Worm (Caenorhabditis elegans) whole organism, L1 larva: ENCODE results near the gene clec-243.

Experiments used
- aha-1 ChIP-seq: fragments of 150-350 bp; optimal IDR thresholded peaks from 2 replicates; lab custom pipeline; 2014; ENCODE audit warnings: missing biosample characterization, missing genetic modification characterization
- lir-3 ChIP-seq: sonication (generic microtip); optimal IDR thresholded peaks from 2 replicates; lab custom pipeline; 2016; ENCODE audit warnings: mild to moderate bottlenecking, missing genetic modification characterization, moderate library complexity, missing compliant biosample characterization; ENCODE audit not compliant: poor library complexity
- nhr-85 ChIP-seq: sonication (generic microtip); peaks from one replicate; lab custom pipeline; 2016; ENCODE audit warnings: missing genetic modification characterization, inconsistent platforms, missing compliant biosample characterization
- unc-62 ChIP-seq: fragments of 150-350 bp; optimal IDR thresholded peaks from 2 replicates; lab custom pipeline; 2014; ENCODE audit warnings: missing biosample characterization, missing genetic modification reagents, missing genetic modification characterization
- vab-15 ChIP-seq: sonication (generic microtip); optimal IDR thresholded peaks from 2 replicates; lab custom pipeline; 2017; ENCODE audit warnings: missing genotype, mild to moderate bottlenecking, missing genetic modification characterization, missing compliant biosample characterization

DNA sequence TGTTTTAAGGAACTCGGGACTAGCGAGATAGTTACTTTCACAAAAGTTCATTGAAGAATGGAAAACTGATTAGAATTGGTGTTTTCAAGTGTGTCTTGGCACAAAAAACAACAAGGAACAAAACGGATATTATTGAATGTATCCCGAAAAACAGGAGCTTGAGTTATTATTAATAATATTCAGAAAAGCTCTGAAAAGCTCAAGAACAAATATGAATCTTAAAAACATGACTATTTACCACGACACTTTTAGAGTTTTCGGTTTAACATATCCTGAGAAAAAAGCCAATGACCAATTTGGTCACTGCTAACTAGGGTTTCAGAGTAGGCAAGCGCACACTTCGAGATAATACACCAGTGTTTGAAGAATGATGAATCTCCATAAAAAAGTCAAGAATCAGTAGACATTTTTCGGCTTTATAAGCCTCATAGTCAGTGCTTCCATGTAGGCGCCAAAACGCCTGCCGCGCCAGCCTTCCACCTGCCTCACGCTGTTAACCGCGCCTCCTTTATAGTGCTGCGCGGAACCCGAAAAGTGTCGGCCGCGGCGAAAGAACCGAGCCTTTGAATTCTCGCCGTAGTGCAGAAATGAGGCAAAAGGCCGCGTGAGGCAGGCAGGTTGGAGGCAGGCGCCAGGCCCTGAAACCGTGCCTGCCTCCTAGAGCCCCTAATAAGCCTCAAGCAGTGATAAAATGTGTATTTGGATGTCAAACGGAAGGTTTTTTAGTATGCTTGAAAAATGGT is 36.7 kb downstream of the clec-243 start, which contains the start of gene srh-236:
- TF ChIP-seq unc-62 (no peak), vab-15 (tag; lab: Kevin White, UChicago) (no peak), nhr-85 (tag; lab: Kevin White, UChicago) (no peak), aha-1 (tag; lab: Kevin White, UChicago) (no peak), lir-3 (tag; lab: Kevin White, UChicago) (no peak)
